Worm (Caenorhabditis elegans): ENCODE measurements around the gene glc-1.

glc-1 gene

DNA sequence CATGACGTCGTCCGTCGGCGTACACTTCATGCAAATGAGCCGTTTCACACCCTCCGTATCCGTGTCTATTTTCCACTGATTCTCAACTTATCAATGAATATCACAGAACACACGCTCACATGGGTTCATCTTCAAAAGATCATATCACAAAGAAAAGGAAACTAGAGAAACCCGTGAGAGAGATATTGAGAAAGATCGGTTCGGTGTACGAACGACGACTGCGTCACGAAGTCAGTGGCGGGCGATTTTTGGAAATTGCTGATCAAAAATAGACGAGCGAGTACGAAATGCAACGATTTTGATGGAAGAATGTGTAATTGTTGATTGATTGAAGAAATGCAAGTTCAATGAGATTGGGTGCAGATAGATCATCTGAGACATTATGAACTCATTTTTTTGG is 6.1 kb upstream of the glc-1 start:
- TF ChIP-seq sox-4 (tag; optimal IDR thresholded peaks at IDR 0.05), result no peak
- TF ChIP-seq C38D4.7 (GFP tag; optimal IDR thresholded peaks at IDR 0.05), result no peak
- TF ChIP-seq ceh-19 (GFP tag; optimal IDR thresholded peaks at IDR 0.05), result no peak
- TF ChIP-seq lin-11 (tag; optimal IDR thresholded peaks at IDR 0.05), result no peak
- TF ChIP-seq ceh-34 (tag; optimal IDR thresholded peaks at IDR 0.05), result no peak
- no peak for TF ChIP-seq fax-1 (tag; optimal IDR thresholded peaks at IDR 0.05)
- TF ChIP-seq odd-2 (tag; optimal IDR thresholded peaks at IDR 0.05), result no peak
- no peak for TF ChIP-seq che-1 (tag; optimal IDR thresholded peaks at IDR 0.05)
- TF ChIP-seq ceh-14 (tag; optimal IDR thresholded peaks at IDR 0.05), result no peak
- TF ChIP-seq dmd-4 (tag; optimal IDR thresholded peaks at IDR 0.05; ENCODE audit: borderline replicate concordance), result no peak
- no peak for TF ChIP-seq syd-9 (tag; optimal IDR thresholded peaks at IDR 0.05)
- no peak for TF ChIP-seq ceh-48 (tag; optimal IDR thresholded peaks at IDR 0.05)

DNA sequence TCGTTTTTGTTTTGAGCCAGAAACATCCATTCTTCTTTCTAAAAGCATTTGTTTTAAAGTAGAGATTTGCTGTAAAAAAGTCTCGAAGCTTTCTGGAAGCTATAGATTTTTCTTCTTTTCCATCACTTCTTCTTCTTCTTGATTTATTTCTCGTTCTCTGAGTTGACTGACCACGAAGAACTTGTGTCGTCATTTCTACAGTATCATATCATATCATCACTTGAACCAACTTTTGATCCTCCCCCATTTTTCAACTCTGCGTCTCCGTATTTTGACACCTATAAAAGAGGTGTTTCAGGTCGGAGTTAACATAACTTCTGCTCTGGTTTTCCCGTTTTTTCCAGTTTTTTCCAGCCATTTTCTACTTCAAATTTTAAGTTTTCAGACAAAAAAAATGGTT is 4.9 kb upstream of the glc-1 start, which contains the start of gene F11A5.9:
F11A5.9 (plus strand) TSS at position 386 of the 400 bp plus-strand sequence.
- TF ChIP-seq nhr-232 (tag; optimal IDR thresholded peaks at IDR 0.05), result no peak
- no peak for TF ChIP-seq tbx-7 (tag; optimal IDR thresholded peaks at IDR 0.05)
- no peak for TF ChIP-seq dve-1 (tag; optimal IDR thresholded peaks at IDR 0.05)
- no peak for TF ChIP-seq mec-3 (tag; optimal IDR thresholded peaks at IDR 0.05; ENCODE audit: borderline replicate concordance)
- TF ChIP-seq dmd-4 (tag; optimal IDR thresholded peaks at IDR 0.05; ENCODE audit: borderline replicate concordance), result no peak
- no peak for TF ChIP-seq madf-2 (tag; optimal IDR thresholded peaks at IDR 0.05)
- TF ChIP-seq fax-1 (tag; optimal IDR thresholded peaks at IDR 0.05), result no peak
- no peak for TF ChIP-seq C38D4.7 (GFP tag; optimal IDR thresholded peaks at IDR 0.05)
- no peak for TF ChIP-seq lim-6 (tag; optimal IDR thresholded peaks at IDR 0.05)
- no peak for TF ChIP-seq pha-4 (tag; optimal IDR thresholded peaks at IDR 0.05)

DNA sequence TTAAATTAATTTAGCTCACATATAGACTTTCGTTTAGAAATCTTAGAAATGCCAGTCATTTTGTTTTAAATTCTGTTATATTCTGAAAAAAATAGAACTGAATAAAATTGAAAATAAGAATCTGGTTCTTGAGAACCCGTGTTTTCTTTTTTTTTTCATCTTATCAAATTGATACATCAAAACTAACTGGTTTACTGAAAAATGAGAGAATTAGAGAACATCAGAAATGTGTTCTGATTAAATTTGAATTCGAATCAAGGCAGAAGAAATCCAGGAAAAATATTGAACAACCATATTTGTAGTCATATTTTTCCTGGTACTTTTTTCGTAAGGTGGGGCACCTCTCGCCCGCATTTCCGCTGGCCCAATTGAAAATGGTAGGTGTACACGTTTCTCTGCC is 912 bp upstream of the glc-1 start, which contains the start of gene F11A5.15:
F11A5.15 (minus strand) TSS at position 101 of the 400 bp plus-strand sequence.
- no peak for TF ChIP-seq unc-86 (tag; optimal IDR thresholded peaks at IDR 0.05)
- no peak for TF ChIP-seq unc-3 (GFP tag; conservative IDR thresholded peaks at IDR 0.05)
- no peak for TF ChIP-seq unc-3 (tag; optimal IDR thresholded peaks at IDR 0.05)
- no peak for TF ChIP-seq ceh-9 (tag; optimal IDR thresholded peaks at IDR 0.05)
- TF ChIP-seq K09A11.1 (tag; optimal IDR thresholded peaks at IDR 0.05; ENCODE audit: insufficient read depth), result no peak
- no peak for TF ChIP-seq pha-2 (tag; optimal IDR thresholded peaks at IDR 0.05)
- no peak for TF ChIP-seq dmd-4 (tag; optimal IDR thresholded peaks at IDR 0.05; ENCODE audit: borderline replicate concordance)
- TF ChIP-seq T23F11.4 (GFP tag; optimal IDR thresholded peaks at IDR 0.05), result no peak
- TF ChIP-seq madf-2 (tag; optimal IDR thresholded peaks at IDR 0.05), result no peak
- no peak for TF ChIP-seq ceh-48 (tag; optimal IDR thresholded peaks at IDR 0.05)

DNA sequence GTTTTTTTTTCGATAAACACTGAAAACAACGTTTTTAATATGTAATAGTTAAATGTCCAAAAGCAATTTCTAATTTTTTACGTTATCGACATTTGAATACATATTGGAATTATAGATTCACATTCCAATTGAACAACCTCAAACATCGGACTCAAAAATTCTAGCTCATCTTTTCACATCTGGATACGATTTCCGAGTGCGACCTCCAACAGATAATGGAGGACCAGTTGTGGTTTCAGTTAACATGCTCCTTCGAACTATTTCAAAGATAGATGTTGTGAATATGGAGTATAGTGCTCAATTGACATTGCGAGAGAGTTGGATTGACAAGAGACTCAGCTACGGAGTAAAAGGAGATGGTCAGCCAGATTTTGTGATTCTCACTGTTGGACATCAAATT is 586 bp downstream of the glc-1 start:
- TF ChIP-seq sdc-2 (tag; optimal IDR thresholded peaks at IDR 0.05) (no peak), ttx-3 (tag; optimal IDR thresholded peaks at IDR 0.05) (no peak), ceh-18 (tag; optimal IDR thresholded peaks at IDR 0.05) (no peak), nhr-11 (tag; optimal IDR thresholded peaks at IDR 0.05) (no peak), pha-2 (tag; optimal IDR thresholded peaks at IDR 0.05) (no peak), T23F11.4 (GFP tag; optimal IDR thresholded peaks at IDR 0.05) (no peak), ets-4 (tag; optimal IDR thresholded peaks at IDR 0.05) (no peak), elt-4 (tag; optimal IDR thresholded peaks at IDR 0.05) (no peak), che-1 (tag; optimal IDR thresholded peaks at IDR 0.05) (no peak), ahr-1 (tag; optimal IDR thresholded peaks at IDR 0.05) (no peak), pat-9 (tag; optimal IDR thresholded peaks at IDR 0.05) (no peak), ceh-14 (tag; optimal IDR thresholded peaks at IDR 0.05) (no peak), unc-3 (GFP tag; conservative IDR thresholded peaks at IDR 0.05) (no peak), unc-3 (tag; optimal IDR thresholded peaks at IDR 0.05) (no peak), odd-2 (tag; optimal IDR thresholded peaks at IDR 0.05) (no peak)

DNA sequence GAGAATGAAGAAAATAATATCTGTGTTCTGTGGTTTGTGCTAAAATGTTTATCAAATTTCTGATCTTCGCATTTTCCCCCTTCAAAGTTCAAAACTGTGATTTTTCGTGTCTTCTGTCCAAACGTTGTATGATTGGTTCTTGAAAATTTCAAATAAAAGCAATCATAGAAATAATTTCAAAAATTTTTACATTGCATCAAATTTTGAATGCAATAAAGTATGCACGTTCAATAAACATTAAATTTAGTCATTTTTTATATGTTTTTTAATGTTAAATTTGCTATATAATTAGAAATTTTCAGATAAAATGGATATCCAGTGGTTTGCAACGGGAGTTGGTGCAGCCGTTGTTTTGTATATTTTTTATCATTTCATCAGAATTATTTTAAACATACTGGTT is 4.6 kb downstream of the glc-1 start, which contains the start of gene stdh-2:
stdh-2 (plus strand) TSS at position 301 of the 400 bp plus-strand sequence.
- TF ChIP-seq odd-2 (tag; optimal IDR thresholded peaks at IDR 0.05) (no peak), ceh-6 (GFP tag; optimal IDR thresholded peaks at IDR 0.05) (no peak)

All from whole organism, late embryonic.